Fruit fly (Drosophila melanogaster) whole organism, prepupa: Measurements from ENCODE around the gene CG14540.

ENCODE experiments used
- Blimp-1 ChIP-seq: fragments of 200-800 bp; sonication (Bioruptor generic); optimal IDR thresholded peaks from 3 replicates; lab custom pipeline; 2017; ENCODE audit warnings: missing biosample characterization, missing genetic modification characterization, mild to moderate bottlenecking, moderate library complexity, missing genetic modification reagents
- CG10631 ChIP-seq: fragments of 200-800 bp; sonication (Bioruptor generic); optimal IDR thresholded peaks from 2 replicates; lab custom pipeline; 2016; ENCODE audit warnings: missing biosample characterization, missing genetic modification characterization
- CG10669 ChIP-seq: fragments of 200-800 bp; sonication (Bioruptor generic); optimal IDR thresholded peaks from 3 replicates; lab custom pipeline; 2018; ENCODE audit warnings: missing biosample characterization, mild to moderate bottlenecking, missing genetic modification characterization, moderate library complexity
- CG11294 ChIP-seq: fragments of 200-800 bp; sonication (Bioruptor generic); IDR thresholded peaks from 2 replicates; pipeline ENCODE4 v1.3.6; 2022; ENCODE audit warnings: missing biosample characterization, missing genetic modification characterization
- CG11762 ChIP-seq: fragments of 200-800 bp; sonication (Bioruptor generic); optimal IDR thresholded peaks from 3 replicates; lab custom pipeline; 2016; ENCODE audit warnings: missing biosample characterization, missing genetic modification characterization; ENCODE audit not compliant: insufficient read depth
- CG11902 ChIP-seq: fragments of 200-800 bp; sonication (Bioruptor generic); optimal IDR thresholded peaks from 3 replicates; lab custom pipeline; 2016; ENCODE audit warnings: missing biosample characterization, missing genetic modification characterization
- CG15336 ChIP-seq: fragments of 200-800 bp; sonication (Bioruptor generic); IDR thresholded peaks from 2 replicates; pipeline ENCODE4 v1.3.6; 2022; ENCODE audit warnings: missing biosample characterization, missing genetic modification characterization
- CG1621 ChIP-seq: fragments of 200-800 bp; sonication (Bioruptor generic); optimal IDR thresholded peaks from 3 replicates; lab custom pipeline; 2018; ENCODE audit warnings: missing biosample characterization, mild to moderate bottlenecking, missing genetic modification characterization
- CG3032 ChIP-seq: fragments of 200-800 bp; optimal IDR thresholded peaks from 2 replicates; lab custom pipeline; 2019; ENCODE audit warnings: missing biosample characterization, mild to moderate bottlenecking, missing genetic modification characterization, moderate library complexity
- CG31627 ChIP-seq: fragments of 200-800 bp; sonication (Bioruptor generic); optimal IDR thresholded peaks from 3 replicates; lab custom pipeline; 2016; ENCODE audit warnings: missing biosample characterization, missing genetic modification characterization
- CG32006 ChIP-seq: fragments of 200-800 bp; sonication (Bioruptor generic); optimal IDR thresholded peaks from 3 replicates; lab custom pipeline; 2017; ENCODE audit warnings: missing biosample characterization, mild to moderate bottlenecking, missing genetic modification characterization
- CG34406 ChIP-seq: fragments of 200-800 bp; sonication (Bioruptor generic); optimal IDR thresholded peaks from 3 replicates; lab custom pipeline; 2016; ENCODE audit warnings: missing biosample characterization, missing genetic modification characterization
- CG3919 ChIP-seq: fragments of 200-800 bp; sonication (Bioruptor generic); optimal IDR thresholded peaks from 3 replicates; lab custom pipeline; 2016; ENCODE audit warnings: missing biosample characterization, missing genetic modification characterization
- CG4318 ChIP-seq: fragments of 200-800 bp; sonication (Bioruptor generic); optimal IDR thresholded peaks from 3 replicates; lab custom pipeline; 2017; ENCODE audit warnings: missing biosample characterization, mild to moderate bottlenecking, missing genetic modification characterization
- CG6163 ChIP-seq: fragments of 200-800 bp; sonication (Bioruptor generic); IDR thresholded peaks from 3 replicates; pipeline ENCODE4 v1.3.6; 2022; ENCODE audit warnings: missing biosample characterization, missing genetic modification characterization
- CG6792 ChIP-seq: fragments of 200-800 bp; sonication (Bioruptor generic); optimal IDR thresholded peaks from 3 replicates; lab custom pipeline; 2016; ENCODE audit warnings: missing biosample characterization, missing genetic modification characterization
- CG6808 ChIP-seq: fragments of 200-800 bp; sonication (Bioruptor generic); optimal IDR thresholded peaks from 3 replicates; lab custom pipeline; 2017; ENCODE audit warnings: missing biosample characterization, missing genetic modification characterization, mild to moderate bottlenecking, moderate library complexity, missing genetic modification reagents
- CG6854 ChIP-seq: fragments of 200-800 bp; sonication (Bioruptor generic); optimal IDR thresholded peaks from 2 replicates; lab custom pipeline; 2017; ENCODE audit warnings: missing biosample characterization, mild to moderate bottlenecking, missing genetic modification characterization
- CG7368 ChIP-seq: fragments of 200-800 bp; sonication (Bioruptor generic); optimal IDR thresholded peaks from 3 replicates; lab custom pipeline; 2016; ENCODE audit warnings: missing biosample characterization, missing genetic modification characterization
- CG8119 ChIP-seq: fragments of 200-800 bp; sonication (Bioruptor generic); IDR thresholded peaks from 3 replicates; pipeline ENCODE4 v1.3.6; 2022; ENCODE audit warnings: missing biosample characterization, missing genetic modification characterization
- CG8319 ChIP-seq: fragments of 200-800 bp; sonication (Bioruptor generic); optimal IDR thresholded peaks from 3 replicates; lab custom pipeline; 2016; ENCODE audit warnings: missing biosample characterization, missing genetic modification characterization
- CG8632 ChIP-seq: fragments of 200-800 bp; sonication (Bioruptor generic); optimal IDR thresholded peaks from 3 replicates; lab custom pipeline; 2016; ENCODE audit warnings: missing biosample characterization, missing genetic modification characterization
- Eip75B ChIP-seq: fragments of 200-800 bp; sonication (Bioruptor generic); optimal IDR thresholded peaks from 3 replicates; lab custom pipeline; 2016; ENCODE audit warnings: missing biosample characterization, missing genetic modification characterization
- Eip78C ChIP-seq: fragments of 200-800 bp; sonication (Bioruptor generic); peaks from one replicate; lab custom pipeline; 2016; ENCODE audit warnings: missing biosample characterization, missing genetic modification characterization
- Eip93F ChIP-seq: fragments of 200-800 bp; sonication (Bioruptor generic); optimal IDR thresholded peaks from 2 replicates; lab custom pipeline; 2016; ENCODE audit warnings: missing biosample characterization, mild to moderate bottlenecking, missing genetic modification characterization
- Ets21C ChIP-seq: fragments of 200-800 bp; sonication (Bioruptor generic); optimal IDR thresholded peaks from 3 replicates; lab custom pipeline; 2016; ENCODE audit warnings: missing biosample characterization, missing genetic modification characterization
- Ets96B ChIP-seq: fragments of 200-800 bp; optimal IDR thresholded peaks from 2 replicates; lab custom pipeline; 2019; ENCODE audit warnings: missing biosample characterization, mild to moderate bottlenecking, missing genetic modification characterization, moderate library complexity
- Hr38 ChIP-seq: sonication (Bioruptor generic); optimal IDR thresholded peaks from 2 replicates; lab custom pipeline; 2016; ENCODE audit warnings: missing biosample characterization, missing genetic modification characterization
- Hr39 ChIP-seq: fragments of 200-800 bp; sonication (Bioruptor generic); optimal IDR thresholded peaks from 2 replicates; lab custom pipeline; 2016; ENCODE audit warnings: missing biosample characterization, missing genetic modification characterization
- Hr4 ChIP-seq: fragments of 200-800 bp; sonication (Bioruptor generic); optimal IDR thresholded peaks from 3 replicates; lab custom pipeline; 2016; ENCODE audit warnings: missing biosample characterization, missing genetic modification characterization
- OdsH ChIP-seq: fragments of 200-800 bp; sonication (Bioruptor generic); optimal IDR thresholded peaks from 3 replicates; lab custom pipeline; 2016; ENCODE audit warnings: missing biosample characterization, missing genetic modification characterization
- Smox ChIP-seq: fragments of 200-800 bp; sonication (Bioruptor generic); optimal IDR thresholded peaks from 3 replicates; lab custom pipeline; 2016; ENCODE audit warnings: missing biosample characterization, missing genetic modification characterization
- Sox14 ChIP-seq: fragments of 200-800 bp; sonication (Bioruptor generic); optimal IDR thresholded peaks from 3 replicates; lab custom pipeline; 2016; ENCODE audit warnings: missing biosample characterization, missing genetic modification characterization
- Sox15 ChIP-seq: fragments of 200-800 bp; sonication (Bioruptor generic); optimal IDR thresholded peaks from 3 replicates; lab custom pipeline; 2016; ENCODE audit warnings: missing biosample characterization, missing genetic modification characterization
- achi ChIP-seq: fragments of 200-800 bp; sonication (Bioruptor generic); optimal IDR thresholded peaks from 3 replicates; lab custom pipeline; 2016; ENCODE audit warnings: missing biosample characterization, missing genetic modification characterization
- acj6 ChIP-seq: fragments of 200-800 bp; sonication (Bioruptor generic); optimal IDR thresholded peaks from 3 replicates; lab custom pipeline; 2016; ENCODE audit warnings: missing biosample characterization, missing genetic modification characterization
- cyc ChIP-seq: fragments of 200-800 bp; sonication (Bioruptor generic); optimal IDR thresholded peaks from 3 replicates; lab custom pipeline; 2016; ENCODE audit warnings: missing biosample characterization, missing genetic modification characterization
- dac ChIP-seq: fragments of 200-800 bp; sonication (Bioruptor generic); optimal IDR thresholded peaks from 2 replicates; lab custom pipeline; 2017; ENCODE audit warnings: missing biosample characterization, mild to moderate bottlenecking, missing genetic modification characterization
- dsx ChIP-seq: fragments of 200-800 bp; optimal IDR thresholded peaks from 3 replicates; lab custom pipeline; 2019; ENCODE audit warnings: missing biosample characterization, mild to moderate bottlenecking, missing genetic modification characterization, moderate library complexity; ENCODE audit not compliant: poor library complexity, severe bottlenecking
- eg ChIP-seq: fragments of 200-800 bp; sonication (Bioruptor generic); IDR thresholded peaks from 3 replicates; pipeline ENCODE4 v1.3.6; 2022; ENCODE audit warnings: missing biosample characterization, missing genetic modification characterization
- fd59A ChIP-seq: fragments of 200-800 bp; sonication (Bioruptor generic); optimal IDR thresholded peaks from 2 replicates; lab custom pipeline; 2017; ENCODE audit warnings: missing biosample characterization, mild to moderate bottlenecking, missing genetic modification characterization, missing genetic modification reagents
- fd85E ChIP-seq: fragments of 200-800 bp; sonication (Bioruptor generic); optimal IDR thresholded peaks from 3 replicates; lab custom pipeline; 2016; ENCODE audit warnings: missing biosample characterization, missing genetic modification characterization
- fkh ChIP-seq: fragments of 200-800 bp; sonication (Bioruptor generic); optimal IDR thresholded peaks from 3 replicates; lab custom pipeline; 2017; ENCODE audit warnings: missing biosample characterization, mild to moderate bottlenecking, missing genetic modification characterization, moderate library complexity
- lz ChIP-seq: fragments of 200-800 bp; sonication (Bioruptor generic); optimal IDR thresholded peaks from 3 replicates; lab custom pipeline; 2016; ENCODE audit warnings: missing biosample characterization, missing genetic modification characterization
- net ChIP-seq: fragments of 200-800 bp; sonication (Bioruptor generic); optimal IDR thresholded peaks from 3 replicates; lab custom pipeline; 2016; ENCODE audit warnings: missing biosample characterization, missing genetic modification characterization
- pdm3 ChIP-seq: fragments of 200-800 bp; sonication (Bioruptor generic); optimal IDR thresholded peaks from 3 replicates; lab custom pipeline; 2016; ENCODE audit warnings: missing biosample characterization, missing genetic modification characterization
- salr ChIP-seq, 2 experiments: fragments of 200-800 bp; sonication (Bioruptor generic); optimal IDR thresholded peaks; 3 replicates each; lab custom pipeline; 2016 to 2018; ENCODE audit warnings: missing biosample characterization in 2 of 2, missing genetic modification characterization in 2 of 2, mild to moderate bottlenecking in 1 of 2
- spab ChIP-seq: fragments of 200-800 bp; sonication (Bioruptor generic); optimal IDR thresholded peaks from 2 replicates; lab custom pipeline; 2017; ENCODE audit warnings: missing biosample characterization, mild to moderate bottlenecking, missing genetic modification characterization, missing genetic modification reagents
- ss ChIP-seq, 2 experiments: fragments of 200-800 bp; sonication (Bioruptor generic); optimal IDR thresholded peaks; 2 replicates in 1 of 2; 3 replicates in 1 of 2; lab custom pipeline; 2017 to 2018; ENCODE audit warnings: mild to moderate bottlenecking in 2 of 2, missing biosample characterization in 2 of 2, missing genetic modification characterization in 2 of 2, moderate library complexity in 1 of 2
- svp ChIP-seq: fragments of 200-800 bp; sonication (Bioruptor generic); peaks from one replicate; lab custom pipeline; 2016; ENCODE audit warnings: missing biosample characterization, missing genetic modification characterization
- vri ChIP-seq: fragments of 200-800 bp; sonication (Bioruptor generic); optimal IDR thresholded peaks from 3 replicates; lab custom pipeline; 2016; ENCODE audit warnings: missing biosample characterization, mild to moderate bottlenecking, missing genetic modification characterization

CG14540 gene

dm6 chr3R:26000720-26001682, 41.9 kb downstream of the CG14540 start:
- TF ChIP-seq CG6163 (GFP tag; lab: Robert Waterston, UW) (0 out of 3 replicates have a peak, but pooled peaks have one; percentile 24), CG8319 (GFP tag; lab: Kevin White, UChicago) (no peak), spab (GFP tag; lab: Kevin White, UChicago) (no peak), CG1621 (tag; lab: Kevin White, UChicago) (peak; percentile 22), cyc (GFP tag; lab: Kevin White, UChicago) (no peak), dsx (GFP tag; lab: Kevin White, UChicago) (no peak), CG11294 (GFP tag; lab: Robert Waterston, UW) (no peak), Eip78C (peak; percentile 40), Smox (no peak), CG3919 (GFP tag; lab: Kevin White, UChicago) (no peak), Hr4 (GFP tag; lab: Kevin White, UChicago) (no peak), OdsH (no peak), CG11762 (GFP tag; lab: Kevin White, UChicago) (no peak), CG3032 (tag; lab: Kevin White, UChicago) (no peak), CG10669 (GFP tag; lab: Kevin White, UChicago) (no peak), Ets21C (GFP tag; lab: Kevin White, UChicago) (no peak), vri (GFP tag; lab: Kevin White, UChicago) (no peak), net (GFP tag; lab: Kevin White, UChicago) (no peak), CG10631 (GFP tag; lab: Kevin White, UChicago) (no peak), svp (GFP tag; lab: Kevin White, UChicago) (no peak), salr (GFP tag; optimal IDR thresholded peaks at IDR 0.05; lab: Kevin White, UChicago) (no peak), fkh (peak; percentile 15), Blimp-1 (GFP tag; lab: Kevin White, UChicago) (peak; percentile 57), CG34406 (GFP tag; lab: Kevin White, UChicago) (no peak), Eip93F (GFP tag; lab: Kevin White, UChicago) (no peak), dac (GFP tag; lab: Kevin White, UChicago) (no peak), CG4318 (no peak), achi (no peak), CG6854 (GFP tag; lab: Kevin White, UChicago) (no peak), CG31627 (GFP tag; lab: Kevin White, UChicago) (no peak), CG6792 (GFP tag; lab: Kevin White, UChicago) (no peak), acj6 (GFP tag; lab: Kevin White, UChicago) (no peak), Ets96B (tag; lab: Kevin White, UChicago) (no peak), Hr39 (GFP tag; lab: Kevin White, UChicago) (no peak), Eip75B (GFP tag; lab: Kevin White, UChicago) (no peak), ss (GFP tag; optimal IDR thresholded peaks at IDR 0.05; lab: Kevin White, UChicago) (peak; percentile 61 to 79), CG6808 (GFP tag; lab: Kevin White, UChicago) (peak; percentile 27), CG7368 (no peak), Sox14 (no peak), fd59A (GFP tag; lab: Kevin White, UChicago) (no peak), CG32006 (GFP tag; lab: Kevin White, UChicago) (no peak), Hr38 (GFP tag; lab: Kevin White, UChicago) (no peak), fd85E (GFP tag; lab: Kevin White, UChicago) (no peak), CG8632 (GFP tag; lab: Kevin White, UChicago) (no peak), lz (GFP tag; lab: Kevin White, UChicago) (no peak), eg (GFP tag; lab: Robert Waterston, UW) (no peak), pdm3 (GFP tag; lab: Kevin White, UChicago) (no peak), CG11902 (GFP tag; lab: Kevin White, UChicago) (no peak), CG8119 (GFP tag; lab: Robert Waterston, UW) (no peak), CG15336 (GFP tag; lab: Robert Waterston, UW) (no peak), Sox15 (GFP tag; lab: Kevin White, UChicago) (no peak)
